Fruit fly (Drosophila melanogaster) whole organism, embryonic: ENCODE measurements around the gene Z600.

Experiments used
- Adf1 ChIP-seq: fragments of 200-800 bp; sonication (Bioruptor generic); IDR thresholded peaks from 2 replicates; pipeline ENCODE4 v1.3.6; 2022; ENCODE audit warnings: missing biosample characterization, missing genetic modification characterization
- Blimp-1 ChIP-seq: fragments of 200-800 bp; sonication (Bioruptor generic); optimal IDR thresholded peaks from 3 replicates; lab custom pipeline; 2018; ENCODE audit warnings: missing biosample characterization, missing genetic modification characterization, mild to moderate bottlenecking, moderate library complexity, missing genetic modification reagents
- CG10147 ChIP-seq: fragments of 200-800 bp; sonication (Bioruptor generic); optimal IDR thresholded peaks from 2 replicates; lab custom pipeline; 2019; ENCODE audit warnings: missing biosample characterization, mild to moderate bottlenecking, missing genetic modification characterization, moderate library complexity
- CG11456 ChIP-seq: fragments of 200-800 bp; sonication (Bioruptor generic); IDR thresholded peaks from 3 replicates; pipeline ENCODE4 v1.3.6; 2022; ENCODE audit warnings: missing biosample characterization, missing genetic modification characterization
- CG11560 ChIP-seq: fragments of 200-800 bp; sonication (Bioruptor generic); IDR thresholded peaks from 3 replicates; pipeline ENCODE4 v1.3.6; 2022; ENCODE audit warnings: missing biosample characterization, missing genetic modification characterization
- CG1233 ChIP-seq: fragments of 200-800 bp; sonication (Bioruptor generic); optimal IDR thresholded peaks from 4 replicates; lab custom pipeline; 2018; ENCODE audit warnings: missing biosample characterization, mild to moderate bottlenecking, missing genetic modification characterization
- CG14965 ChIP-seq: fragments of 200-800 bp; sonication (Bioruptor generic); optimal IDR thresholded peaks from 2 replicates; lab custom pipeline; 2016; ENCODE audit warnings: missing biosample characterization, missing genetic modification characterization, borderline replicate concordance
- CG16779 ChIP-seq: fragments of 200-800 bp; sonication (Bioruptor generic); IDR thresholded peaks from 2 replicates; pipeline ENCODE4 v1.3.6; 2022; ENCODE audit warnings: missing biosample characterization, missing genetic modification characterization
- CG16815 ChIP-seq: fragments of 200-800 bp; sonication (Bioruptor generic); optimal IDR thresholded peaks from 3 replicates; lab custom pipeline; 2017; ENCODE audit warnings: missing biosample characterization, mild to moderate bottlenecking, missing genetic modification characterization
- CG16863 ChIP-seq: fragments of 200-800 bp; sonication (Bioruptor generic); optimal IDR thresholded peaks from 3 replicates; lab custom pipeline; 2016; ENCODE audit warnings: missing biosample characterization, missing genetic modification characterization
- CG30403 ChIP-seq: fragments of 200-800 bp; sonication (Bioruptor generic); optimal IDR thresholded peaks from 3 replicates; lab custom pipeline; 2016; ENCODE audit warnings: missing biosample characterization, missing genetic modification characterization
- CG31224 ChIP-seq: fragments of 200-800 bp; sonication (Bioruptor generic); IDR thresholded peaks from 2 replicates; pipeline ENCODE4 v1.3.6; 2022; ENCODE audit warnings: missing biosample characterization, missing genetic modification characterization
- CG3163 ChIP-seq: fragments of 200-800 bp; sonication (Bioruptor generic); optimal IDR thresholded peaks from 3 replicates; lab custom pipeline; 2016; ENCODE audit warnings: missing biosample characterization, missing genetic modification characterization
- CG32772 ChIP-seq: fragments of 200-800 bp; sonication (Bioruptor generic); IDR thresholded peaks from 2 replicates; pipeline ENCODE4 v1.3.6; 2022; ENCODE audit warnings: missing biosample characterization, missing genetic modification characterization
- CG42726 ChIP-seq: fragments of 200-800 bp; sonication (Bioruptor generic); IDR thresholded peaks from 2 replicates; pipeline ENCODE4 v1.3.6; 2022; ENCODE audit warnings: missing biosample characterization, missing genetic modification characterization; ENCODE audit not compliant: partially characterized antibody
- CG4328 ChIP-seq: fragments of 200-800 bp; sonication (Bioruptor generic); optimal IDR thresholded peaks from 3 replicates; lab custom pipeline; 2017; ENCODE audit warnings: missing biosample characterization, missing genetic modification reagents, missing genetic modification characterization
- CG6765 ChIP-seq: fragments of 200-800 bp; sonication (Bioruptor generic); optimal IDR thresholded peaks from 3 replicates; lab custom pipeline; 2017; ENCODE audit warnings: missing biosample characterization, mild to moderate bottlenecking, missing genetic modification characterization
- CG8924 ChIP-seq: fragments of 200-800 bp; optimal IDR thresholded peaks from 3 replicates; lab custom pipeline; 2019; ENCODE audit warnings: missing biosample characterization, mild to moderate bottlenecking, missing genetic modification characterization, moderate library complexity
- CTCF ChIP-seq: fragments of 200-800 bp; sonication (Bioruptor generic); optimal IDR thresholded peaks from 2 replicates; lab custom pipeline; 2017; ENCODE audit warnings: missing biosample characterization, mild to moderate bottlenecking, missing genetic modification characterization, moderate library complexity
- Dref ChIP-seq: fragments of 200-800 bp; sonication (Bioruptor generic); IDR thresholded peaks from 2 replicates; pipeline ENCODE4 v1.3.6; 2022; ENCODE audit warnings: missing biosample characterization, missing genetic modification characterization
- E2f2 ChIP-seq: fragments of 200-800 bp; sonication (Bioruptor generic); IDR thresholded peaks from 2 replicates; pipeline ENCODE4 v1.3.6; 2022; ENCODE audit warnings: missing biosample characterization, missing genetic modification characterization
- Eip74EF ChIP-seq, 2 experiments: fragments of 200-800 bp in 1 of 2; fragments of >200 bp in 1 of 2; sonication (Bioruptor generic) in 1 of 2; optimal IDR thresholded peaks; 2 replicates each; lab custom pipeline; 2017 to 2019; ENCODE audit warnings: missing biosample characterization in 2 of 2, missing genetic modification characterization in 2 of 2, mild to moderate bottlenecking in 1 of 2, moderate library complexity in 1 of 2
- Fer3 ChIP-seq: fragments of 200-800 bp; sonication (Bioruptor generic); optimal IDR thresholded peaks from 2 replicates; lab custom pipeline; 2018; ENCODE audit warnings: missing biosample characterization, mild to moderate bottlenecking, missing genetic modification characterization, moderate library complexity
- GATAe ChIP-seq: fragments of 200-800 bp; sonication (Bioruptor generic); conservative IDR thresholded peaks from 2 replicates; pipeline ENCODE4 v1.3.6; 2022; ENCODE audit warnings: missing biosample characterization, missing genetic modification characterization
- H15 ChIP-seq: fragments of 200-800 bp; sonication (Bioruptor generic); IDR thresholded peaks from 3 replicates; pipeline ENCODE4 v1.3.6; 2022; ENCODE audit warnings: missing biosample characterization, missing genetic modification characterization
- HmgZ ChIP-seq: fragments of 200-800 bp; sonication (Bioruptor generic); optimal IDR thresholded peaks from 2 replicates; lab custom pipeline; 2018; ENCODE audit warnings: missing biosample characterization, mild to moderate bottlenecking, missing genetic modification characterization
- Jarid2 ChIP-seq: fragments of 200-800 bp; sonication (Bioruptor generic); optimal IDR thresholded peaks from 3 replicates; lab custom pipeline; 2017; ENCODE audit warnings: mild to moderate bottlenecking, missing biosample characterization, missing genetic modification reagents, missing genetic modification characterization
- Mad ChIP-seq: fragments of 200-800 bp; sonication (Bioruptor generic); optimal IDR thresholded peaks from 2 replicates; lab custom pipeline; 2016; ENCODE audit warnings: missing biosample characterization, missing genetic modification characterization
- Nf-YA ChIP-seq: fragments of 200-800 bp; sonication (Bioruptor generic); IDR thresholded peaks from 2 replicates; pipeline ENCODE4 v1.3.6; 2022; ENCODE audit warnings: missing biosample characterization, missing genetic modification characterization
- Nf-YB ChIP-seq: fragments of 200-800 bp; sonication (Bioruptor generic); optimal IDR thresholded peaks from 3 replicates; lab custom pipeline; 2019; ENCODE audit warnings: missing biosample characterization, mild to moderate bottlenecking, missing genetic modification characterization, moderate library complexity
- Nf-YC ChIP-seq: fragments of 200-800 bp; optimal IDR thresholded peaks from 3 replicates; lab custom pipeline; 2019; ENCODE audit warnings: missing biosample characterization, mild to moderate bottlenecking, missing genetic modification characterization, moderate library complexity
- Rx ChIP-seq: fragments of 200-800 bp; sonication (Bioruptor generic); IDR thresholded peaks from 2 replicates; pipeline ENCODE4 v1.3.6; 2022; ENCODE audit warnings: missing biosample characterization, missing genetic modification characterization
- Sry-β ChIP-seq: fragments of 200-800 bp; sonication (Bioruptor generic); optimal IDR thresholded peaks from 2 replicates; lab custom pipeline; 2018; ENCODE audit warnings: missing biosample characterization, mild to moderate bottlenecking, missing genetic modification characterization, moderate library complexity
- abd-A ChIP-seq: fragments of 200-800 bp; sonication (Bioruptor generic); optimal IDR thresholded peaks from 3 replicates; lab custom pipeline; 2019; ENCODE audit warnings: missing biosample characterization, mild to moderate bottlenecking, missing genetic modification characterization, moderate library complexity
- bigmax ChIP-seq: fragments of 200-800 bp; sonication (Bioruptor generic); optimal IDR thresholded peaks from 2 replicates; lab custom pipeline; 2018; ENCODE audit warnings: missing biosample characterization, mild to moderate bottlenecking, missing genetic modification characterization
- cad ChIP-seq: fragments of >200 bp; optimal IDR thresholded peaks from 2 replicates; lab custom pipeline; 2017; ENCODE audit warnings: missing biosample characterization, missing genetic modification characterization
- chm ChIP-seq: fragments of 200-800 bp; sonication (Bioruptor generic); IDR thresholded peaks from 2 replicates; pipeline ENCODE4 v1.3.6; 2022; ENCODE audit warnings: missing biosample characterization, missing genetic modification characterization
- danr ChIP-seq: fragments of 200-800 bp; sonication (Bioruptor generic); IDR thresholded peaks from 2 replicates; pipeline ENCODE4 v1.3.6; 2022; ENCODE audit warnings: missing biosample characterization, missing genetic modification characterization
- dm ChIP-seq: fragments of 200-800 bp; sonication (Bioruptor generic); optimal IDR thresholded peaks from 3 replicates; lab custom pipeline; 2016; ENCODE audit warnings: missing biosample characterization, missing genetic modification characterization
- fd64A ChIP-seq: fragments of 200-800 bp; sonication (Bioruptor generic); optimal IDR thresholded peaks from 3 replicates; lab custom pipeline; 2018; ENCODE audit warnings: missing biosample characterization, mild to moderate bottlenecking, missing genetic modification characterization
- gsb ChIP-seq: fragments of 200-800 bp; sonication (Bioruptor generic); IDR thresholded peaks from 2 replicates; pipeline ENCODE4 v1.3.6; 2022; ENCODE audit warnings: missing biosample characterization, missing genetic modification characterization
- gsb-n ChIP-seq: fragments of 200-800 bp; sonication (Bioruptor generic); optimal IDR thresholded peaks from 3 replicates; lab custom pipeline; 2018; ENCODE audit warnings: missing biosample characterization, mild to moderate bottlenecking, missing genetic modification characterization
- her ChIP-seq: fragments of 200-800 bp; sonication (Bioruptor generic); optimal IDR thresholded peaks from 2 replicates; lab custom pipeline; 2016; ENCODE audit warnings: missing biosample characterization, missing genetic modification characterization
- lola ChIP-seq, 3 experiments: fragments of >200 bp in 2 of 3; fragments of 200-800 bp in 1 of 3; sonication (Bioruptor generic) in 1 of 3; optimal IDR thresholded peaks; 2 replicates each; lab custom pipeline; 2017 to 2019; ENCODE audit warnings: missing biosample characterization in 3 of 3, missing genetic modification characterization in 3 of 3, mild to moderate bottlenecking in 1 of 3, moderate library complexity in 1 of 3
- mirr ChIP-seq: fragments of 200-800 bp; sonication (Bioruptor generic); optimal IDR thresholded peaks from 3 replicates; lab custom pipeline; 2018; ENCODE audit warnings: missing biosample characterization, mild to moderate bottlenecking, missing genetic modification characterization
- row ChIP-seq: fragments of 200-800 bp; sonication (Bioruptor generic); IDR thresholded peaks from 3 replicates; pipeline ENCODE4 v1.3.6; 2022; ENCODE audit warnings: missing biosample characterization, missing genetic modification characterization
- sima ChIP-seq: fragments of 200-800 bp; sonication (Bioruptor generic); optimal IDR thresholded peaks from 2 replicates; lab custom pipeline; 2016; ENCODE audit warnings: missing biosample characterization, missing genetic modification characterization
- sna ChIP-seq: fragments of 200-800 bp; sonication (Bioruptor generic); IDR thresholded peaks from 2 replicates; pipeline ENCODE4 v1.3.6; 2022; ENCODE audit warnings: missing biosample characterization, missing genetic modification characterization; ENCODE audit not compliant: partially characterized antibody
- sob ChIP-seq: fragments of 200-800 bp; sonication (Bioruptor generic); IDR thresholded peaks from 2 replicates; pipeline ENCODE4 v1.3.6; 2022; ENCODE audit warnings: missing biosample characterization, missing genetic modification characterization
- twi ChIP-seq: fragments of 200-800 bp; optimal IDR thresholded peaks from 2 replicates; lab custom pipeline; 2019; ENCODE audit warnings: missing biosample characterization, mild to moderate bottlenecking, missing genetic modification characterization, moderate library complexity
- tx ChIP-seq: fragments of 200-800 bp; sonication (Bioruptor generic); optimal IDR thresholded peaks from 2 replicates; lab custom pipeline; 2016; ENCODE audit warnings: missing biosample characterization, missing genetic modification characterization

The Z600 gene

dm6 chr3L:15493886-15494598, 14.8 kb upstream of the Z600 start (continued):
- TF ChIP-seq Eip74EF (GFP tag; optimal IDR thresholded peaks at IDR 0.05; lab: Kevin White, UChicago) (no peak), sna (no peak), Sry-β (GFP tag; lab: Kevin White, UChicago) (no peak), sima (GFP tag; lab: Kevin White, UChicago) (no peak), tx (GFP tag; lab: Kevin White, UChicago) (no peak), lola (GFP tag; optimal IDR thresholded peaks at IDR 0.05; lab: Kevin White, UChicago) (no peak), sob (no peak), gsb-n (tag; lab: Kevin White, UChicago) (no peak), dm (no peak), HmgZ (tag; lab: Kevin White, UChicago) (no peak), CG30403 (peak; percentile 7), her (GFP tag; lab: Kevin White, UChicago) (no peak), Dref (GFP tag; lab: Robert Waterston, UW) (no peak), CG16863 (GFP tag; lab: Kevin White, UChicago) (no peak), bigmax (GFP tag; lab: Kevin White, UChicago) (no peak), CG11560 (tag; lab: Robert Waterston, UW) (no peak), Nf-YC (tag; lab: Kevin White, UChicago) (no peak), CG16779 (no peak), gsb (GFP tag; lab: Robert Waterston, UW) (no peak), Blimp-1 (GFP tag; lab: Kevin White, UChicago) (peak; percentile 37), CG11456 (GFP tag; lab: Robert Waterston, UW) (no peak), CG6765 (GFP tag; lab: Kevin White, UChicago) (no peak), danr (GFP tag; lab: Robert Waterston, UW) (no peak), Nf-YB (GFP tag; lab: Kevin White, UChicago) (no peak), CG8924 (tag; lab: Kevin White, UChicago) (peak; percentile 35), chm (GFP tag; lab: Robert Waterston, UW) (0 out of 2 replicates have a peak, but pooled peaks have one; percentile 37), CG1233 (GFP tag; lab: Kevin White, UChicago) (no peak), Mad (GFP tag; lab: Kevin White, UChicago) (no peak), CG42726 (GFP tag; lab: Robert Waterston, UW) (no peak), CG31224 (GFP tag; lab: Robert Waterston, UW) (no peak), twi (tag; lab: Kevin White, UChicago) (no peak), row (GFP tag; lab: Robert Waterston, UW) (peak; percentile 63), CG10147 (GFP tag; lab: Kevin White, UChicago) (peak; percentile 15), mirr (GFP tag; lab: Kevin White, UChicago) (no peak), Jarid2 (peak; percentile 3), CG14965 (GFP tag; lab: Kevin White, UChicago) (no peak), Nf-YA (GFP tag; lab: Robert Waterston, UW) (no peak), cad (no peak), fd64A (GFP tag; lab: Kevin White, UChicago) (no peak), H15 (GFP tag; lab: Robert Waterston, UW) (no peak), CG16815 (GFP tag; lab: Kevin White, UChicago) (no peak), CTCF (GFP tag; lab: Kevin White, UChicago) (no peak), E2f2 (GFP tag; lab: Robert Waterston, UW) (no peak), GATAe (GFP tag; lab: Robert Waterston, UW) (no peak), abd-A (tag; lab: Kevin White, UChicago) (no peak), CG3163 (peak; percentile 96), CG4328 (GFP tag; lab: Kevin White, UChicago) (no peak), CG32772 (GFP tag; lab: Robert Waterston, UW) (no peak), Fer3 (tag; lab: Kevin White, UChicago) (no peak), Rx (GFP tag; lab: Robert Waterston, UW) (no peak), Adf1 (GFP tag; lab: Robert Waterston, UW) (no peak)
